Fruit fly (Drosophila melanogaster) whole organism, embryonic: Measurements from ENCODE around the gene blot.

Experiments
- ATbp ChIP-seq: fragments of 200-800 bp; sonication (Bioruptor generic); optimal IDR thresholded peaks from 2 replicates; lab custom pipeline; 2017; ENCODE audit warnings: missing biosample characterization, mild to moderate bottlenecking, missing genetic modification characterization, missing genetic modification reagents
- Atf6 ChIP-seq: fragments of 200-800 bp; sonication (Bioruptor generic); IDR thresholded peaks from 2 replicates; pipeline ENCODE4 v1.3.6; 2022; ENCODE audit warnings: missing biosample characterization, missing genetic modification characterization
- Bdp1 ChIP-seq: fragments of 200-800 bp; sonication (Bioruptor generic); optimal IDR thresholded peaks from 3 replicates; lab custom pipeline; 2016; ENCODE audit warnings: missing biosample characterization, missing genetic modification characterization
- BtbVII ChIP-seq: fragments of 200-800 bp; sonication (Bioruptor generic); optimal IDR thresholded peaks from 3 replicates; lab custom pipeline; 2017; ENCODE audit warnings: missing biosample characterization, mild to moderate bottlenecking, missing genetic modification characterization
- CG10321 ChIP-seq: fragments of 200-800 bp; sonication (Bioruptor generic); IDR thresholded peaks from 2 replicates; pipeline ENCODE4 v1.3.6; 2022; ENCODE audit warnings: missing biosample characterization, missing genetic modification characterization
- CG11560 ChIP-seq: fragments of 200-800 bp; sonication (Bioruptor generic); IDR thresholded peaks from 3 replicates; pipeline ENCODE4 v1.3.6; 2022; ENCODE audit warnings: missing biosample characterization, missing genetic modification characterization
- CG12071 ChIP-seq: fragments of 200-800 bp; sonication (Bioruptor generic); optimal IDR thresholded peaks from 3 replicates; lab custom pipeline; 2018; ENCODE audit warnings: missing biosample characterization, mild to moderate bottlenecking, missing genetic modification characterization
- CG12744 ChIP-seq: fragments of 200-800 bp; sonication (Bioruptor generic); optimal IDR thresholded peaks from 2 replicates; lab custom pipeline; 2016; ENCODE audit warnings: missing biosample characterization, missing genetic modification characterization
- CG13424 ChIP-seq: fragments of 200-800 bp; sonication (Bioruptor generic); optimal IDR thresholded peaks from 2 replicates; lab custom pipeline; 2019; ENCODE audit warnings: missing biosample characterization, mild to moderate bottlenecking, missing genetic modification characterization, moderate library complexity
- CG13775 ChIP-seq: fragments of 200-800 bp; sonication (Bioruptor generic); optimal IDR thresholded peaks from 3 replicates; lab custom pipeline; 2017; ENCODE audit warnings: missing biosample characterization, mild to moderate bottlenecking, missing genetic modification characterization
- CG1647 ChIP-seq: fragments of 200-800 bp; sonication (Bioruptor generic); optimal IDR thresholded peaks from 3 replicates; lab custom pipeline; 2016; ENCODE audit warnings: missing biosample characterization, missing genetic modification characterization
- CG16779 ChIP-seq: fragments of 200-800 bp; sonication (Bioruptor generic); IDR thresholded peaks from 2 replicates; pipeline ENCODE4 v1.3.6; 2022; ENCODE audit warnings: missing biosample characterization, missing genetic modification characterization
- CG16813 ChIP-seq: fragments of 200-800 bp; sonication (Bioruptor generic); IDR thresholded peaks from 3 replicates; pipeline ENCODE4 v1.3.6; 2022; ENCODE audit warnings: missing biosample characterization, missing genetic modification characterization; ENCODE audit not compliant: partially characterized antibody
- CG17829 ChIP-seq: fragments of 200-800 bp; optimal IDR thresholded peaks from 2 replicates; lab custom pipeline; 2019; ENCODE audit warnings: missing biosample characterization, mild to moderate bottlenecking, missing genetic modification characterization, moderate library complexity
- CG34224 ChIP-seq: fragments of 200-800 bp; sonication (Bioruptor generic); IDR thresholded peaks from 3 replicates; pipeline ENCODE4 v1.3.6; 2022; ENCODE audit warnings: missing biosample characterization, missing genetic modification characterization; ENCODE audit not compliant: partially characterized antibody
- CG3847 ChIP-seq: fragments of 200-800 bp; sonication (Bioruptor generic); IDR thresholded peaks from 2 replicates; pipeline ENCODE4 v1.3.6; 2022; ENCODE audit warnings: missing biosample characterization, missing genetic modification characterization
- CG4424 ChIP-seq: fragments of 200-800 bp; sonication (Bioruptor generic); optimal IDR thresholded peaks from 3 replicates; lab custom pipeline; 2016; ENCODE audit warnings: missing biosample characterization, missing genetic modification characterization
- CG4617 ChIP-seq: fragments of 200-800 bp; sonication (Bioruptor generic); optimal IDR thresholded peaks from 3 replicates; lab custom pipeline; 2016; ENCODE audit warnings: missing biosample characterization, missing genetic modification characterization, borderline replicate concordance
- CG6854 ChIP-seq: fragments of 200-800 bp; sonication (Bioruptor generic); optimal IDR thresholded peaks from 3 replicates; lab custom pipeline; 2017; ENCODE audit warnings: missing biosample characterization, mild to moderate bottlenecking, missing genetic modification characterization
- CG7271 ChIP-seq: fragments of 200-800 bp; sonication (Bioruptor generic); optimal IDR thresholded peaks from 2 replicates; lab custom pipeline; 2018; ENCODE audit warnings: missing biosample characterization, mild to moderate bottlenecking, missing genetic modification characterization, moderate library complexity
- CG7745 ChIP-seq: fragments of 200-800 bp; sonication (Bioruptor generic); optimal IDR thresholded peaks from 2 replicates; lab custom pipeline; 2018; ENCODE audit warnings: missing biosample characterization, mild to moderate bottlenecking, missing genetic modification characterization, moderate library complexity
- CG8388 ChIP-seq: fragments of 200-800 bp; sonication (Bioruptor generic); optimal IDR thresholded peaks from 2 replicates; lab custom pipeline; 2019; ENCODE audit warnings: missing biosample characterization, mild to moderate bottlenecking, missing genetic modification characterization, moderate library complexity
- CG9215 ChIP-seq: fragments of 200-800 bp; sonication (Bioruptor generic); IDR thresholded peaks from 2 replicates; pipeline ENCODE4 v1.3.6; 2022; ENCODE audit warnings: missing biosample characterization, missing genetic modification characterization
- CG9609 ChIP-seq: fragments of 200-800 bp; sonication (Bioruptor generic); optimal IDR thresholded peaks from 3 replicates; lab custom pipeline; 2016; ENCODE audit warnings: missing biosample characterization, missing genetic modification characterization
- Camta ChIP-seq: fragments of 200-800 bp; sonication (Bioruptor generic); optimal IDR thresholded peaks from 2 replicates; lab custom pipeline; 2016; ENCODE audit warnings: missing biosample characterization, missing genetic modification characterization
- Dfd ChIP-seq, 2 experiments: fragments of >200 bp; optimal IDR thresholded peaks; 2 replicates each; lab custom pipeline; 2017; ENCODE audit warnings: missing biosample characterization in 2 of 2, missing genetic modification characterization in 2 of 2
- Eip74EF ChIP-seq, 2 experiments: fragments of 200-800 bp in 1 of 2; fragments of >200 bp in 1 of 2; sonication (Bioruptor generic) in 1 of 2; optimal IDR thresholded peaks; 2 replicates each; lab custom pipeline; 2017 to 2019; ENCODE audit warnings: missing biosample characterization in 2 of 2, missing genetic modification characterization in 2 of 2, mild to moderate bottlenecking in 1 of 2, moderate library complexity in 1 of 2
- Fer1 ChIP-seq: fragments of 200-800 bp; sonication (Bioruptor generic); optimal IDR thresholded peaks from 2 replicates; lab custom pipeline; 2017; ENCODE audit warnings: missing biosample characterization, mild to moderate bottlenecking, missing genetic modification characterization
- GATAe ChIP-seq: fragments of 200-800 bp; sonication (Bioruptor generic); conservative IDR thresholded peaks from 2 replicates; pipeline ENCODE4 v1.3.6; 2022; ENCODE audit warnings: missing biosample characterization, missing genetic modification characterization
- HHEX ChIP-seq: fragments of 200-800 bp; sonication (Bioruptor generic); optimal IDR thresholded peaks from 3 replicates; lab custom pipeline; 2017; ENCODE audit warnings: missing biosample characterization, mild to moderate bottlenecking, missing genetic modification characterization, missing genetic modification reagents
- HmgD ChIP-seq: fragments of 200-800 bp; sonication (Bioruptor generic); optimal IDR thresholded peaks from 3 replicates; lab custom pipeline; 2016; ENCODE audit warnings: missing biosample characterization, missing genetic modification characterization
- Hmx ChIP-seq: fragments of 200-800 bp; sonication (Bioruptor generic); optimal IDR thresholded peaks from 2 replicates; lab custom pipeline; 2016; ENCODE audit warnings: missing biosample characterization, missing genetic modification characterization
- MTF-1 ChIP-seq: fragments of 200-800 bp; sonication (Bioruptor generic); optimal IDR thresholded peaks from 2 replicates; lab custom pipeline; 2018; ENCODE audit warnings: missing biosample characterization, mild to moderate bottlenecking, missing genetic modification characterization, borderline replicate concordance
- NC2β ChIP-seq: fragments of 200-800 bp; sonication (Bioruptor generic); optimal IDR thresholded peaks from 2 replicates; lab custom pipeline; 2016; ENCODE audit warnings: missing biosample characterization, missing genetic modification characterization
- Poxn ChIP-seq: fragments of 200-800 bp; sonication (Bioruptor generic); IDR thresholded peaks from 2 replicates; pipeline ENCODE4 v1.3.6; 2022; ENCODE audit warnings: missing biosample characterization, missing genetic modification characterization
- Ravus ChIP-seq: fragments of 200-800 bp; sonication (Bioruptor generic); IDR thresholded peaks from 2 replicates; pipeline ENCODE4 v1.3.6; 2022; ENCODE audit warnings: missing biosample characterization, missing genetic modification characterization
- Ssrp ChIP-seq: fragments of 200-800 bp; sonication (Bioruptor generic); optimal IDR thresholded peaks from 2 replicates; lab custom pipeline; 2018; ENCODE audit warnings: missing biosample characterization, mild to moderate bottlenecking, missing genetic modification characterization, moderate library complexity
- al ChIP-seq: fragments of 200-800 bp; sonication (Bioruptor generic); IDR thresholded peaks from 2 replicates; pipeline ENCODE4 v1.3.6; 2022; ENCODE audit warnings: missing biosample characterization, missing genetic modification characterization
- aop ChIP-seq: fragments of 200-800 bp; sonication (Bioruptor generic); IDR thresholded peaks from 2 replicates; pipeline ENCODE4 v1.3.6; 2022; ENCODE audit warnings: missing biosample characterization, missing genetic modification characterization
- chif ChIP-seq, 2 experiments: fragments of 200-800 bp; sonication (Bioruptor generic); optimal IDR thresholded peaks; 3 replicates each; lab custom pipeline; 2016; ENCODE audit warnings: missing biosample characterization in 2 of 2, missing genetic modification characterization in 2 of 2
- corto ChIP-seq: fragments of 200-800 bp; sonication (Bioruptor generic); optimal IDR thresholded peaks from 2 replicates; lab custom pipeline; 2016; ENCODE audit warnings: missing biosample characterization, mild to moderate bottlenecking, missing genetic modification characterization, moderate library complexity
- dmrt99B ChIP-seq: fragments of 200-800 bp; sonication (Bioruptor generic); optimal IDR thresholded peaks from 2 replicates; lab custom pipeline; 2018; ENCODE audit warnings: missing biosample characterization, mild to moderate bottlenecking, missing genetic modification characterization, moderate library complexity
- dpn ChIP-seq, 2 experiments: fragments of 200-800 bp; sonication (Bioruptor generic); optimal IDR thresholded peaks; 3 replicates each; lab custom pipeline; 2016; ENCODE audit warnings: missing biosample characterization in 2 of 2, missing genetic modification characterization in 2 of 2
- grau ChIP-seq: fragments of 200-800 bp; optimal IDR thresholded peaks from 3 replicates; lab custom pipeline; 2019; ENCODE audit warnings: missing biosample characterization, mild to moderate bottlenecking, missing genetic modification characterization, moderate library complexity
- her ChIP-seq: fragments of 200-800 bp; sonication (Bioruptor generic); optimal IDR thresholded peaks from 2 replicates; lab custom pipeline; 2016; ENCODE audit warnings: missing biosample characterization, missing genetic modification characterization
- hth ChIP-seq: fragments of >200 bp; optimal IDR thresholded peaks from 2 replicates; lab custom pipeline; 2017; ENCODE audit warnings: inconsistent platforms
- ind ChIP-seq: fragments of 200-800 bp; sonication (Bioruptor generic); optimal IDR thresholded peaks from 3 replicates; lab custom pipeline; 2016; ENCODE audit warnings: missing biosample characterization, missing genetic modification characterization
- pita ChIP-seq: fragments of 200-800 bp; sonication (Bioruptor generic); optimal IDR thresholded peaks from 2 replicates; lab custom pipeline; 2017; ENCODE audit warnings: missing biosample characterization, mild to moderate bottlenecking, missing genetic modification characterization
- pum ChIP-seq: fragments of 200-800 bp; sonication (Bioruptor generic); optimal IDR thresholded peaks from 2 replicates; lab custom pipeline; 2016; ENCODE audit warnings: missing biosample characterization, missing genetic modification characterization
- scrt ChIP-seq: fragments of 200-800 bp; sonication (Bioruptor generic); optimal IDR thresholded peaks from 2 replicates; lab custom pipeline; 2018; ENCODE audit warnings: missing biosample characterization, mild to moderate bottlenecking, missing genetic modification characterization, moderate library complexity
- tin ChIP-seq: fragments of 200-800 bp; sonication (Bioruptor generic); optimal IDR thresholded peaks from 3 replicates; lab custom pipeline; 2016; ENCODE audit warnings: missing biosample characterization, missing genetic modification characterization

blot gene

dm6 chr3L:17433555-17433954 is 12.2 kb upstream of the blot start, which contains the start of the genes Coq4 and CG32176 (continued):
- peak; percentile 97 for TF ChIP-seq al (GFP tag; lab: Robert Waterston, UW)
- peak; percentile 99 for TF ChIP-seq ind (GFP tag; lab: Kevin White, UChicago)
- TF ChIP-seq HmgD (GFP tag; lab: Kevin White, UChicago) = peak; percentile 96
- peak; percentile 97 for TF ChIP-seq Atf6 (GFP tag; lab: Robert Waterston, UW)
- no peak for TF ChIP-seq Dfd (GFP tag; optimal IDR thresholded peaks at IDR 0.05; lab: Kevin White, UChicago)
- peak; percentile 94 for TF ChIP-seq Ravus (GFP tag; lab: Robert Waterston, UW)
- peak; percentile 56 for TF ChIP-seq CG7745
- peak; percentile 98 for TF ChIP-seq Camta (GFP tag; lab: Kevin White, UChicago)
- peak; percentile 80 for TF ChIP-seq GATAe
- TF ChIP-seq MTF-1 (GFP tag; lab: Kevin White, UChicago) = peak; percentile 93
- peak; percentile 96 for TF ChIP-seq aop (GFP tag; lab: Robert Waterston, UW)
- TF ChIP-seq Poxn (GFP tag; lab: Robert Waterston, UW) = peak; percentile 91
- peak; percentile 97 for TF ChIP-seq dmrt99B (tag; lab: Kevin White, UChicago)
- TF ChIP-seq tin (GFP tag; lab: Kevin White, UChicago) = peak; percentile 99
- peak; percentile 90 for TF ChIP-seq corto (GFP tag; lab: Kevin White, UChicago)
- TF ChIP-seq Fer1 (GFP tag; lab: Kevin White, UChicago) = peak; percentile 97
- peak; percentile 98 for TF ChIP-seq CG3847
- peak; percentile 78 for TF ChIP-seq CG10321 (GFP tag; lab: Robert Waterston, UW)
- TF ChIP-seq CG13424 (tag; lab: Kevin White, UChicago) = peak; percentile 98
- TF ChIP-seq CG1647 (GFP tag; lab: Kevin White, UChicago) = peak; percentile 98
- peak; percentile 88 for TF ChIP-seq CG6854 (GFP tag; lab: Kevin White, UChicago)
- peak in 1 of 2 experiments; percentile 89 for TF ChIP-seq Eip74EF (GFP tag; optimal IDR thresholded peaks at IDR 0.05; lab: Kevin White, UChicago)
- peak; percentile 99 for TF ChIP-seq CG4617 (GFP tag; lab: Kevin White, UChicago)
- peak; percentile 96 for TF ChIP-seq HHEX (GFP tag; lab: Kevin White, UChicago)
- TF ChIP-seq BtbVII (GFP tag; lab: Kevin White, UChicago) = peak; percentile 94
- peak; percentile 97 for TF ChIP-seq grau (tag; lab: Kevin White, UChicago)
- TF ChIP-seq dpn (GFP tag; optimal IDR thresholded peaks at IDR 0.05; lab: Kevin White, UChicago) = peak; percentile 99
- peak; percentile 98 to 99 for TF ChIP-seq chif (GFP tag; optimal IDR thresholded peaks at IDR 0.05; lab: Kevin White, UChicago)
- TF ChIP-seq scrt (GFP tag; lab: Kevin White, UChicago) = peak; percentile 89
- TF ChIP-seq pita (GFP tag; lab: Kevin White, UChicago) = no peak
- TF ChIP-seq CG11560 (tag; lab: Robert Waterston, UW) = peak; percentile 89
- TF ChIP-seq CG4424 = peak; percentile 99
- peak; percentile 96 for TF ChIP-seq her (GFP tag; lab: Kevin White, UChicago)
- TF ChIP-seq CG9215 (GFP tag; lab: Robert Waterston, UW) = peak; percentile 97
- peak; percentile 69 for TF ChIP-seq CG16813 (GFP tag; lab: Robert Waterston, UW)
- TF ChIP-seq CG13775 (GFP tag; lab: Kevin White, UChicago) = peak; percentile 99
- TF ChIP-seq Ssrp (tag; lab: Kevin White, UChicago) = peak; percentile 98
- TF ChIP-seq hth (lab: Kevin White, UChicago) = no peak
- peak; percentile 98 for TF ChIP-seq CG12744
- peak; percentile 94 for TF ChIP-seq Bdp1 (GFP tag; lab: Kevin White, UChicago)
- peak; percentile 88 for TF ChIP-seq CG7271 (tag; lab: Kevin White, UChicago)
- peak; percentile 98 for TF ChIP-seq CG9609 (GFP tag; lab: Kevin White, UChicago)
- peak; percentile 97 for TF ChIP-seq CG12071 (GFP tag; lab: Kevin White, UChicago)
- TF ChIP-seq CG8388 (GFP tag; lab: Kevin White, UChicago) = peak; percentile 97
- peak; percentile 98 for TF ChIP-seq NC2β (GFP tag; lab: Kevin White, UChicago)
- peak; percentile 95 for TF ChIP-seq ATbp (GFP tag; lab: Kevin White, UChicago)
- peak; percentile 98 for TF ChIP-seq CG17829 (tag; lab: Kevin White, UChicago)
- peak; percentile 95 for TF ChIP-seq Hmx (GFP tag; lab: Kevin White, UChicago)
- TF ChIP-seq CG16779 = peak; percentile 97
- peak; percentile 99 for TF ChIP-seq pum
- peak; percentile 52; the same call in 2 of the 3 replicates for TF ChIP-seq CG34224 (GFP tag; lab: Robert Waterston, UW)
